Worm (Caenorhabditis elegans) whole organism, L1 larva: ENCODE data around the gene acs-6.

Experiments used
- ama-1 ChIP-seq: fragments of 150-350 bp; optimal IDR thresholded peaks from 2 replicates; lab custom pipeline; 2014
- blmp-1 ChIP-seq: fragments of 150-350 bp; optimal IDR thresholded peaks from 2 replicates; lab custom pipeline; 2014; ENCODE audit warnings: missing biosample characterization, missing genetic modification characterization
- grh-1 ChIP-seq: fragments of 200-800 bp; sonication (Bioruptor generic); IDR thresholded peaks from 2 replicates; pipeline ENCODE4 v1.3.6; 2022; ENCODE audit warnings: missing genetic modification reagents, missing genetic modification characterization, missing compliant biosample characterization
- lin-15B ChIP-seq: fragments of 150-350 bp; sonication (generic microtip); optimal IDR thresholded peaks from 3 replicates; lab custom pipeline; 2014; ENCODE audit warnings: missing biosample characterization, missing genetic modification characterization
- mdl-1 ChIP-seq, 2 experiments: fragments of 150-350 bp; optimal IDR thresholded peaks; 2 replicates each; lab custom pipeline; 2014 to 2017; ENCODE audit warnings: missing biosample characterization in 2 of 2, missing genetic modification characterization in 2 of 2, inconsistent platforms in 1 of 2
- pag-3 ChIP-seq: sonication (generic microtip); optimal IDR thresholded peaks from 2 replicates; lab custom pipeline; 2017; ENCODE audit warnings: missing genetic modification characterization, mild to moderate bottlenecking, missing compliant biosample characterization, antibody characterized with exemption, borderline replicate concordance; ENCODE audit not compliant: insufficient read depth
- snpc-4 ChIP-seq: fragments of 150-350 bp; optimal IDR thresholded peaks from 2 replicates; lab custom pipeline; 2014; ENCODE audit warnings: missing biosample characterization, missing genetic modification characterization
- sox-4 ChIP-seq: sonication (generic microtip); optimal IDR thresholded peaks from 2 replicates; lab custom pipeline; 2016; ENCODE audit warnings: missing genetic modification characterization, missing compliant biosample characterization

ce11 chrII:7099231-7099630 is 37.4 kb downstream of the acs-6 start:
- TF ChIP-seq sox-4 (no peak), ama-1 (lab: Kevin White, UChicago) (no peak), snpc-4 (tag; lab: Kevin White, UChicago) (no peak), lin-15B (tag; lab: Kevin White, UChicago) (no peak), mdl-1 (tag; optimal IDR thresholded peaks at IDR 0.05; lab: Kevin White, UChicago) (no peak), blmp-1 (no peak), pag-3 (no peak), grh-1 (GFP tag; lab: Robert Waterston, UW) (no peak)
